Worm (Caenorhabditis elegans) whole organism, late embryonic: ENCODE results near the gene peli-1.

Experiments used
- F13H6.1 ChIP-seq: sonication (generic microtip); optimal IDR thresholded peaks from 2 replicates; lab custom pipeline; 2016; ENCODE audit warnings: missing genetic modification characterization, missing compliant biosample characterization
- T23F11.4 ChIP-seq: fragments of 200-800 bp; sonication (Bioruptor generic); optimal IDR thresholded peaks from 2 replicates; lab custom pipeline; 2018; ENCODE audit warnings: mild to moderate bottlenecking, missing genetic modification characterization, missing compliant biosample characterization
- ceh-9 ChIP-seq: sonication (generic microtip); optimal IDR thresholded peaks from 2 replicates; lab custom pipeline; 2016; ENCODE audit warnings: mild to moderate bottlenecking, missing genetic modification characterization, inconsistent platforms, missing compliant biosample characterization
- elt-4 ChIP-seq: sonication (generic microtip); optimal IDR thresholded peaks from 2 replicates; lab custom pipeline; 2016; ENCODE audit warnings: missing genetic modification characterization, missing compliant biosample characterization
- fax-1 ChIP-seq: sonication (generic microtip); optimal IDR thresholded peaks from 2 replicates; lab custom pipeline; 2016; ENCODE audit warnings: missing genotype, missing genetic modification characterization, missing compliant biosample characterization
- fkh-10 ChIP-seq: fragments of 150-350 bp; optimal IDR thresholded peaks from 2 replicates; lab custom pipeline; 2014; ENCODE audit warnings: missing biosample characterization, missing genetic modification reagents, missing genetic modification characterization
- lin-11 ChIP-seq: fragments of 200-800 bp; sonication (Bioruptor generic); optimal IDR thresholded peaks from 2 replicates; lab custom pipeline; 2018; ENCODE audit warnings: mild to moderate bottlenecking, missing genetic modification characterization, missing compliant biosample characterization
- nfya-1 ChIP-seq: sonication (generic microtip); optimal IDR thresholded peaks from 2 replicates; lab custom pipeline; 2017; ENCODE audit warnings: missing genetic modification characterization, mild to moderate bottlenecking, missing compliant biosample characterization, antibody characterized with exemption, moderate library complexity
- pax-1 ChIP-seq: fragments of 150-350 bp; optimal IDR thresholded peaks from 2 replicates; lab custom pipeline; 2014; ENCODE audit warnings: missing biosample characterization, missing genetic modification characterization
- tbx-7 ChIP-seq: sonication (generic microtip); optimal IDR thresholded peaks from 2 replicates; lab custom pipeline; 2016; ENCODE audit warnings: missing genotype, missing genetic modification characterization, missing compliant biosample characterization

DNA sequence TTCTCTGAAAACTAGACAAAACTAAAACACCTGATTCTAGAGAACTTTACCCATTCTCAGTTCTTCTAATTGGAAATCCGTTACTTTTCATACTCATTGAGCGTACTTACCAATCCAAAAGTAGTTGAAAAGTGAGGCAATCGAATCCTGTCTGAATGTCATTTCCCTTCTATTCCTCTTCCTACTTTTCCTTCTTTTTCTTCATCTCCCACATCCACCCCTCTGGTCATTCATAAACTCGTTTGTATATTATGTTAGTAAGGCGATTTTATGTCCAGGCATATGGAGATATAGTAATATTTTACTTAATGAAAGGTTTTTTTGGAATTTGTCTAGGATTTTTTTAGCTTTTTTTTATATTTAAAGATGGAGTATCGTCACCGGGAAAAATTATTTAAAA, 2.7 kb downstream of the peli-1 start:
- no peak for TF ChIP-seq lin-11
- TF ChIP-seq T23F11.4 (GFP tag; lab: Kevin White, UChicago): no peak
- no peak for TF ChIP-seq elt-4 (tag; lab: Kevin White, UChicago)
- no peak for TF ChIP-seq fax-1 (tag; lab: Kevin White, UChicago)
- no peak for TF ChIP-seq ceh-9 (tag; lab: Kevin White, UChicago)
- no peak for TF ChIP-seq fkh-10 (GFP tag; lab: Kevin White, UChicago)
- TF ChIP-seq nfya-1 (tag; lab: Kevin White, UChicago): no peak
- no peak for TF ChIP-seq F13H6.1 (tag; lab: Kevin White, UChicago)
- TF ChIP-seq tbx-7 (tag; lab: Kevin White, UChicago): no peak
- TF ChIP-seq pax-1: no peak
